Fruit fly (Drosophila melanogaster) whole organism, embryonic: Measurements from ENCODE around the gene CG5641.

ENCODE experiments used
- Bteb2 ChIP-seq: fragments of 200-800 bp; sonication (Bioruptor generic); optimal IDR thresholded peaks from 2 replicates; lab custom pipeline; 2016; ENCODE audit warnings: missing biosample characterization, missing genetic modification characterization
- CG11695 ChIP-seq: fragments of 200-800 bp; sonication (Bioruptor generic); IDR thresholded peaks from 3 replicates; pipeline ENCODE4 v1.3.6; 2022; ENCODE audit warnings: missing biosample characterization, missing genetic modification characterization
- CG12236 ChIP-seq: fragments of 200-800 bp; sonication (Bioruptor generic); optimal IDR thresholded peaks from 2 replicates; lab custom pipeline; 2016; ENCODE audit warnings: missing biosample characterization, missing genetic modification characterization
- CG13775 ChIP-seq: fragments of 200-800 bp; sonication (Bioruptor generic); optimal IDR thresholded peaks from 3 replicates; lab custom pipeline; 2017; ENCODE audit warnings: missing biosample characterization, mild to moderate bottlenecking, missing genetic modification characterization
- CG17802 ChIP-seq: fragments of 200-800 bp; sonication (Bioruptor generic); optimal IDR thresholded peaks from 2 replicates; lab custom pipeline; 2018; ENCODE audit warnings: missing biosample characterization, mild to moderate bottlenecking, missing genetic modification characterization, moderate library complexity
- CG18011 ChIP-seq: fragments of 200-800 bp; sonication (Bioruptor generic); optimal IDR thresholded peaks from 2 replicates; lab custom pipeline; 2017; ENCODE audit warnings: missing biosample characterization, missing genetic modification characterization, mild to moderate bottlenecking, moderate library complexity, missing genotype
- CG2199 ChIP-seq: fragments of 200-800 bp; sonication (Bioruptor generic); IDR thresholded peaks from 3 replicates; pipeline ENCODE4 v1.3.6; 2022; ENCODE audit warnings: missing biosample characterization, missing genetic modification characterization
- CG2875 ChIP-seq: fragments of 200-800 bp; sonication (Bioruptor generic); optimal IDR thresholded peaks from 2 replicates; lab custom pipeline; 2017; ENCODE audit warnings: missing biosample characterization, mild to moderate bottlenecking, missing genetic modification characterization, missing genetic modification reagents
- CG3847 ChIP-seq: fragments of 200-800 bp; sonication (Bioruptor generic); IDR thresholded peaks from 2 replicates; pipeline ENCODE4 v1.3.6; 2022; ENCODE audit warnings: missing biosample characterization, missing genetic modification characterization
- CG4424 ChIP-seq: fragments of 200-800 bp; sonication (Bioruptor generic); optimal IDR thresholded peaks from 3 replicates; lab custom pipeline; 2016; ENCODE audit warnings: missing biosample characterization, missing genetic modification characterization
- CG6254 ChIP-seq: fragments of 200-800 bp; sonication (Bioruptor generic); optimal IDR thresholded peaks from 3 replicates; lab custom pipeline; 2017; ENCODE audit warnings: mild to moderate bottlenecking, missing biosample characterization, missing genetic modification reagents, missing genetic modification characterization
- CG7372 ChIP-seq: fragments of 200-800 bp; sonication (Bioruptor generic); IDR thresholded peaks from 2 replicates; pipeline ENCODE4 v1.3.6; 2022; ENCODE audit warnings: missing biosample characterization, missing genetic modification characterization
- CG8089 ChIP-seq: fragments of 200-800 bp; sonication (Bioruptor generic); optimal IDR thresholded peaks from 3 replicates; lab custom pipeline; 2016; ENCODE audit warnings: missing biosample characterization, missing genetic modification characterization
- CG8359 ChIP-seq: fragments of 200-800 bp; sonication (Bioruptor generic); optimal IDR thresholded peaks from 2 replicates; lab custom pipeline; 2017; ENCODE audit warnings: missing biosample characterization, mild to moderate bottlenecking, missing genetic modification characterization, borderline replicate concordance
- CG8478 ChIP-seq: fragments of >200 bp; optimal IDR thresholded peaks from 2 replicates; lab custom pipeline; 2018
- CG8924 ChIP-seq: fragments of 200-800 bp; optimal IDR thresholded peaks from 3 replicates; lab custom pipeline; 2019; ENCODE audit warnings: missing biosample characterization, mild to moderate bottlenecking, missing genetic modification characterization, moderate library complexity
- CG9817 ChIP-seq: fragments of 200-800 bp; sonication (Bioruptor generic); optimal IDR thresholded peaks from 2 replicates; lab custom pipeline; 2018; ENCODE audit warnings: missing biosample characterization, mild to moderate bottlenecking, missing genetic modification characterization, moderate library complexity
- Dbx ChIP-seq: fragments of 200-800 bp; sonication (Bioruptor generic); IDR thresholded peaks from 3 replicates; pipeline ENCODE4 v1.3.6; 2022; ENCODE audit warnings: missing biosample characterization, missing genetic modification characterization
- Dref ChIP-seq: fragments of 200-800 bp; sonication (Bioruptor generic); IDR thresholded peaks from 2 replicates; pipeline ENCODE4 v1.3.6; 2022; ENCODE audit warnings: missing biosample characterization, missing genetic modification characterization
- Ets65A ChIP-seq: fragments of 200-800 bp; sonication (Bioruptor generic); peaks from one replicate; lab custom pipeline; 2016; ENCODE audit warnings: missing biosample characterization, missing genetic modification characterization
- HHEX ChIP-seq: fragments of 200-800 bp; sonication (Bioruptor generic); optimal IDR thresholded peaks from 3 replicates; lab custom pipeline; 2017; ENCODE audit warnings: missing biosample characterization, mild to moderate bottlenecking, missing genetic modification characterization, missing genetic modification reagents
- Lim3 ChIP-seq: fragments of 200-800 bp; sonication (Bioruptor generic); IDR thresholded peaks from 2 replicates; pipeline ENCODE4 v1.3.6; 2022; ENCODE audit warnings: missing biosample characterization, missing genetic modification characterization
- Max ChIP-seq: fragments of 200-800 bp; sonication (Bioruptor generic); optimal IDR thresholded peaks from 2 replicates; lab custom pipeline; 2016; ENCODE audit warnings: missing biosample characterization, mild to moderate bottlenecking, missing genetic modification characterization
- Opbp ChIP-seq: fragments of 200-800 bp; sonication (Bioruptor generic); IDR thresholded peaks from 3 replicates; pipeline ENCODE4 v1.3.6; 2022; ENCODE audit warnings: missing biosample characterization, missing genetic modification characterization; ENCODE audit not compliant: partially characterized antibody
- Six4 ChIP-seq: fragments of 200-800 bp; sonication (Bioruptor generic); optimal IDR thresholded peaks from 2 replicates; lab custom pipeline; 2016; ENCODE audit warnings: missing biosample characterization, missing genetic modification characterization
- Taf1 ChIP-seq: fragments of 200-800 bp; sonication (Bioruptor generic); IDR thresholded peaks from 2 replicates; pipeline ENCODE4 v1.3.6; 2022; ENCODE audit warnings: missing biosample characterization, missing genetic modification characterization
- YL-1 ChIP-seq: fragments of 200-800 bp; sonication (Bioruptor generic); optimal IDR thresholded peaks from 3 replicates; lab custom pipeline; 2017; ENCODE audit warnings: missing biosample characterization, mild to moderate bottlenecking, missing genetic modification characterization
- ab ChIP-seq: fragments of 200-800 bp; sonication (Bioruptor generic); optimal IDR thresholded peaks from 2 replicates; lab custom pipeline; 2016; ENCODE audit warnings: missing biosample characterization, missing genetic modification characterization
- cg ChIP-seq: fragments of 200-800 bp; sonication (Bioruptor generic); optimal IDR thresholded peaks from 3 replicates; lab custom pipeline; 2019; ENCODE audit warnings: missing biosample characterization, mild to moderate bottlenecking, missing genetic modification characterization, moderate library complexity
- corto ChIP-seq: fragments of 200-800 bp; sonication (Bioruptor generic); optimal IDR thresholded peaks from 2 replicates; lab custom pipeline; 2016; ENCODE audit warnings: missing biosample characterization, mild to moderate bottlenecking, missing genetic modification characterization, moderate library complexity
- crp ChIP-seq, 2 experiments: fragments of 200-800 bp; sonication (Bioruptor generic); optimal IDR thresholded peaks; 2 replicates in 1 of 2; 3 replicates in 1 of 2; lab custom pipeline; 2017; ENCODE audit warnings: missing biosample characterization in 2 of 2, missing genetic modification characterization in 2 of 2, mild to moderate bottlenecking in 1 of 2, moderate library complexity in 1 of 2
- cwo ChIP-seq: fragments of 200-800 bp; sonication (Bioruptor generic); optimal IDR thresholded peaks from 3 replicates; lab custom pipeline; 2017; ENCODE audit warnings: missing biosample characterization, missing genetic modification characterization, mild to moderate bottlenecking, moderate library complexity, missing genetic modification reagents
- da ChIP-seq: fragments of 200-800 bp; sonication (Bioruptor generic); optimal IDR thresholded peaks from 2 replicates; lab custom pipeline; 2016; ENCODE audit warnings: missing biosample characterization, missing genetic modification characterization
- emc ChIP-seq: fragments of 200-800 bp; sonication (Bioruptor generic); optimal IDR thresholded peaks from 2 replicates; lab custom pipeline; 2016; ENCODE audit warnings: missing biosample characterization, missing genetic modification characterization
- ems ChIP-seq: fragments of 200-800 bp; sonication (Bioruptor generic); optimal IDR thresholded peaks from 3 replicates; lab custom pipeline; 2016; ENCODE audit warnings: missing biosample characterization, missing genetic modification characterization
- fru ChIP-seq: fragments of >200 bp; optimal IDR thresholded peaks from 2 replicates; lab custom pipeline; 2017
- jigr1 ChIP-seq: fragments of 200-800 bp; sonication (Bioruptor generic); IDR thresholded peaks from 3 replicates; pipeline ENCODE4 v1.3.6; 2022; ENCODE audit warnings: missing biosample characterization, missing genetic modification characterization
- lab ChIP-seq: fragments of 200-800 bp; sonication (Bioruptor generic); optimal IDR thresholded peaks from 3 replicates; lab custom pipeline; 2017; ENCODE audit warnings: missing biosample characterization, missing genetic modification characterization, mild to moderate bottlenecking, moderate library complexity, missing genetic modification reagents
- lmd ChIP-seq: fragments of 200-800 bp; sonication (Bioruptor generic); IDR thresholded peaks from 2 replicates; pipeline ENCODE4 v1.3.6; 2022; ENCODE audit warnings: missing biosample characterization, missing genetic modification characterization
- org-1 ChIP-seq: fragments of 200-800 bp; sonication (Bioruptor generic); optimal IDR thresholded peaks from 2 replicates; lab custom pipeline; 2017; ENCODE audit warnings: missing biosample characterization, missing genetic modification characterization
- otp ChIP-seq: fragments of 200-800 bp; sonication (Bioruptor generic); IDR thresholded peaks from 3 replicates; pipeline ENCODE4, ENCODE4 v1.3.6; 2022; ENCODE audit warnings: missing biosample characterization, missing genetic modification characterization
- run ChIP-seq: fragments of 200-800 bp; sonication (Bioruptor generic); optimal IDR thresholded peaks from 3 replicates; lab custom pipeline; 2018; ENCODE audit warnings: missing biosample characterization, mild to moderate bottlenecking, missing genetic modification characterization
- salm ChIP-seq: fragments of 200-800 bp; sonication (Bioruptor generic); optimal IDR thresholded peaks from 2 replicates; lab custom pipeline; 2018; ENCODE audit warnings: missing biosample characterization, mild to moderate bottlenecking, missing genetic modification characterization
- seq ChIP-seq: fragments of 200-800 bp; sonication (Bioruptor generic); IDR thresholded peaks from 2 replicates; pipeline ENCODE4 v1.3.6; 2022; ENCODE audit warnings: missing biosample characterization, missing genetic modification characterization
- shn ChIP-seq: fragments of 200-800 bp; sonication (Bioruptor generic); optimal IDR thresholded peaks from 3 replicates; lab custom pipeline; 2016; ENCODE audit warnings: missing biosample characterization, missing genetic modification characterization
- sug ChIP-seq: fragments of 200-800 bp; optimal IDR thresholded peaks from 2 replicates; lab custom pipeline; 2019; ENCODE audit warnings: missing biosample characterization, mild to moderate bottlenecking, missing genetic modification characterization, moderate library complexity
- tx ChIP-seq: fragments of 200-800 bp; sonication (Bioruptor generic); optimal IDR thresholded peaks from 2 replicates; lab custom pipeline; 2016; ENCODE audit warnings: missing biosample characterization, missing genetic modification characterization
- vnd ChIP-seq: fragments of 200-800 bp; sonication (Bioruptor generic); IDR thresholded peaks from 3 replicates; pipeline ENCODE4 v1.3.6; 2022; ENCODE audit warnings: missing biosample characterization, missing genetic modification characterization; ENCODE audit not compliant: partially characterized antibody
- zen2 ChIP-seq: fragments of 200-800 bp; sonication (Bioruptor generic); IDR thresholded peaks from 3 replicates; pipeline ENCODE4 v1.3.6; 2022; ENCODE audit warnings: missing biosample characterization, missing genetic modification characterization; ENCODE audit not compliant: partially characterized antibody

Gene CG5641

DNA sequence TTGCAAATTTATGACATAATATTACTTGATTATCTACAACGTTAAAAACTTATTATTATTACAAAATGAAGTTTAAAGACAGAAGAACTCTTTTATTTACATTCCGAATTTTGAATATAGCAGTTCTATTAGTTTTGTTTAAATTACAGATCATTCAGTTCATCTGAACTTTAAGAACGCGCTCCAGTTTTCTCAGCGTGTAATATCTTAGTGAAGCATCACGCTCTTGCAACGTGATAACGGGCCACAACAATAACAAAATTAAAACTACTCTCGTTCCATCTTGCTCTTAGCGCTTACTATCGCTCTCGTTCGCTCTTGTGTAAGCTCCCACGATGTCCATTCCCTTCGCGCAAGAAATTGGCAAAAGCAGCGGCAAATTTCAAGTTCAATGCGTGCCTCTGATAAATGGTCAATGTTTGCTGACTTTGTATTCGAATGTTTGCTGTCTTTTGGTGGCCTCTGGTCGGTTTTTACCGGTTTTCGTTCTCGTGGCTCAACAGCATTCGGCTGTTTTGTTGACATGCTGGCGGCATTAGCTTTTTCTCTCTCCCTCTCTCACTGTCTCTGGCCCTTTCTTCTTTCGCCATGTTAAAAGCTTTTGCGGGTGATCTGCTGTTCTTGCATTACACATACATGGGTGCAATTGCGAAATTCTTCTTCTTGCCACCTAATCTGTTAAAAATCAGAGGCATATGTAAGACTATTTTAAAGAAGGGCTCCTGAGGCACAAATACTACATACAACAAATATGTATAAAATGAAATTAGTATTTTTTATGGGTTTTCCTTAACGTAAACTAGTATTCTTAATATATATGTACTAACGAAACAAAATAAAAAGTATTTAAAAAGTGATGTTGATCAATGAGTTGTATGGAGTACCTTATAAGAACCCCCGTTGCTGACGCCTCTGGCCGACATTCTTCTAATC is 13.8 kb upstream of the CG5641 start (continued):
- TF ChIP-seq CG18011 (GFP tag; lab: Kevin White, UChicago) (no peak), Bteb2 (GFP tag; lab: Kevin White, UChicago) (no peak), CG4424 (no peak), CG6254 (GFP tag; lab: Kevin White, UChicago) (no peak), Lim3 (no peak), org-1 (GFP tag; lab: Kevin White, UChicago) (peak; percentile 3), cwo (GFP tag; lab: Kevin White, UChicago) (peak; percentile 14), da (GFP tag; lab: Kevin White, UChicago) (no peak), CG13775 (peak; percentile 24), ems (GFP tag; lab: Kevin White, UChicago) (no peak), lmd (GFP tag; lab: Robert Waterston, UW) (peak; percentile 24; the same call in 1 of the 2 replicates), emc (GFP tag; lab: Kevin White, UChicago) (no peak), CG8924 (tag; lab: Kevin White, UChicago) (peak; percentile 27), CG17802 (tag; lab: Kevin White, UChicago) (no peak), CG8478 (no peak), Opbp (GFP tag; lab: Robert Waterston, UW) (no peak), crp (GFP tag; optimal IDR thresholded peaks at IDR 0.05; lab: Kevin White, UChicago) (no peak), YL-1 (no peak), otp (GFP tag; lab: Robert Waterston, UW) (no peak), lab (peak; percentile 47), Taf1 (GFP tag; lab: Robert Waterston, UW) (peak; percentile 39; the same call in 1 of the 2 replicates), CG3847 (GFP tag; lab: Robert Waterston, UW) (peak; percentile 8; the same call in 1 of the 2 replicates), Max (GFP tag; lab: Kevin White, UChicago) (peak; percentile 23), CG7372 (GFP tag; lab: Robert Waterston, UW) (no peak), Dref (GFP tag; lab: Robert Waterston, UW) (no peak), salm (tag; lab: Kevin White, UChicago) (no peak), CG11695 (peak; percentile 66; the same call in 2 of the 3 replicates), HHEX (GFP tag; lab: Kevin White, UChicago) (peak; percentile 5), cg (GFP tag; lab: Kevin White, UChicago) (peak; percentile 9), Dbx (GFP tag; lab: Robert Waterston, UW) (peak; percentile 24; the same call in 1 of the 3 replicates), CG9817 (peak; percentile 49), tx (GFP tag; lab: Kevin White, UChicago) (no peak), run (tag; lab: Kevin White, UChicago) (no peak), Six4 (no peak), vnd (GFP tag; lab: Robert Waterston, UW) (no peak), jigr1 (GFP tag; lab: Robert Waterston, UW) (no peak), CG2199 (GFP tag; lab: Robert Waterston, UW) (no peak), Ets65A (no peak), CG8089 (GFP tag; lab: Kevin White, UChicago) (no peak), shn (GFP tag; lab: Kevin White, UChicago) (no peak), seq (GFP tag; lab: Robert Waterston, UW) (no peak), sug (tag; lab: Kevin White, UChicago) (peak; percentile 6), CG12236 (GFP tag; lab: Kevin White, UChicago) (no peak), CG2875 (no peak), CG8359 (no peak), zen2 (GFP tag; lab: Robert Waterston, UW) (no peak), corto (GFP tag; lab: Kevin White, UChicago) (peak; percentile 50), fru (lab: Kevin White, UChicago) (no peak), ab (GFP tag; lab: Kevin White, UChicago) (no peak)
